Worm (Caenorhabditis elegans): ENCODE data around the gene F58H1.7.

The F58H1.7 gene

ce11 chrV:11945429-11945828 is 19.2 kb downstream of the F58H1.7 start:
- no peak for TF ChIP-seq egl-27 (tag; optimal IDR thresholded peaks at IDR 0.05)

ce11 chrV:11943737-11944136 is 20.9 kb downstream of the F58H1.7 start:
- no peak for TF ChIP-seq lin-39 (tag; optimal IDR thresholded peaks at IDR 0.05)
- TF ChIP-seq nhr-129 (tag; optimal IDR thresholded peaks at IDR 0.05): no peak
- no peak for TF ChIP-seq lin-11 (tag; optimal IDR thresholded peaks at IDR 0.05)
- no peak for TF ChIP-seq unc-62 (GFP tag; optimal IDR thresholded peaks at IDR 0.05)
- no peak for TF ChIP-seq elt-1 (tag; optimal IDR thresholded peaks at IDR 0.05)
- TF ChIP-seq sma-3 (GFP tag; optimal IDR thresholded peaks at IDR 0.05): no peak
- no peak for TF ChIP-seq nhr-237 (tag; optimal IDR thresholded peaks at IDR 0.05)
- no peak for TF ChIP-seq blmp-1 (tag; optimal IDR thresholded peaks at IDR 0.05; ENCODE audit: insufficient read depth)
- TF ChIP-seq ztf-11 (tag; optimal IDR thresholded peaks at IDR 0.05): no peak
- no peak for TF ChIP-seq dmd-4 (tag; optimal IDR thresholded peaks at IDR 0.05)
- no peak for TF ChIP-seq fos-1 (tag; optimal IDR thresholded peaks at IDR 0.05)
- TF ChIP-seq gmeb-1 (tag; optimal IDR thresholded peaks at IDR 0.05): no peak
- TF ChIP-seq alr-1 (tag; optimal IDR thresholded peaks at IDR 0.05): no peak
- no peak for TF ChIP-seq mab-5 (tag; optimal IDR thresholded peaks at IDR 0.05)
- no peak for TF ChIP-seq snpc-4 (tag; optimal IDR thresholded peaks at IDR 0.05)
- no peak for TF ChIP-seq nhr-23 (tag; optimal IDR thresholded peaks at IDR 0.05)
- TF ChIP-seq nhr-12 (tag; optimal IDR thresholded peaks at IDR 0.05): no peak

ce11 chrV:11942325-11942724 is 22.3 kb downstream of the F58H1.7 start, which contains the start of gene F58H1.6:
Gene F58H1.6, plus strand, starts transcription at chrV:11942625.
- TF ChIP-seq nhr-23 (tag; optimal IDR thresholded peaks at IDR 0.05) (no peak), nhr-12 (tag; optimal IDR thresholded peaks at IDR 0.05) (no peak)

- TF ChIP-seq peb-1 (tag; optimal IDR thresholded peaks at IDR 0.05) (no peak), ceh-16 (tag; optimal IDR thresholded peaks at IDR 0.05) (no peak), alr-1 (tag; optimal IDR thresholded peaks at IDR 0.05) (no peak), ztf-4 (tag; optimal IDR thresholded peaks at IDR 0.05) (no peak), sma-3 (GFP tag; optimal IDR thresholded peaks at IDR 0.05) (no peak), skn-1 (tag; optimal IDR thresholded peaks at IDR 0.05) (peak; percentile 51), ztf-1 (GFP tag; conservative IDR thresholded peaks at IDR 0.05) (no peak), C34F6.9 (tag; optimal IDR thresholded peaks at IDR 0.05) (no peak), elt-1 (tag; optimal IDR thresholded peaks at IDR 0.05) (no peak), R02D3.7 (tag; optimal IDR thresholded peaks at IDR 0.05) (no peak), blmp-1 (tag; optimal IDR thresholded peaks at IDR 0.05; ENCODE audit: insufficient read depth) (no peak), nhr-77 (tag; optimal IDR thresholded peaks at IDR 0.05) (no peak), lin-13 (GFP tag; optimal IDR thresholded peaks at IDR 0.05) (no peak), ZK546.5 (tag; optimal IDR thresholded peaks at IDR 0.05) (no peak), mbf-1 (tag; optimal IDR thresholded peaks at IDR 0.05) (no peak), crh-2 (tag; optimal IDR thresholded peaks at IDR 0.05) (peak; percentile 61), ztf-11 (tag; optimal IDR thresholded peaks at IDR 0.05) (no peak), elt-3 (tag; optimal IDR thresholded peaks at IDR 0.05) (no peak), sma-9 (GFP tag; optimal IDR thresholded peaks at IDR 0.05) (peak; percentile 57), sma-9 (tag; optimal IDR thresholded peaks at IDR 0.05) (no peak), lsy-2 (tag; optimal IDR thresholded peaks at IDR 0.05) (no peak), mdl-1 (tag; optimal IDR thresholded peaks at IDR 0.05) (no peak), lin-11 (tag; optimal IDR thresholded peaks at IDR 0.05) (no peak), sem-4 (tag; optimal IDR thresholded peaks at IDR 0.05) (no peak), nhr-6 (tag; optimal IDR thresholded peaks at IDR 0.05) (no peak), mab-5 (tag; optimal IDR thresholded peaks at IDR 0.05) (no peak), nhr-129 (tag; optimal IDR thresholded peaks at IDR 0.05) (no peak), nhr-12 (tag; optimal IDR thresholded peaks at IDR 0.05) (no peak), nhr-11 (tag; optimal IDR thresholded peaks at IDR 0.05) (no peak), ceh-82 (tag; optimal IDR thresholded peaks at IDR 0.05) (no peak), dmd-4 (tag; optimal IDR thresholded peaks at IDR 0.05) (no peak), aly-2 (tag; optimal IDR thresholded peaks at IDR 0.05) (no peak), nhr-237 (tag; optimal IDR thresholded peaks at IDR 0.05) (no peak), unc-55 (GFP tag; optimal IDR thresholded peaks at IDR 0.05) (no peak), nhr-10 (tag; optimal IDR thresholded peaks at IDR 0.05) (no peak), nhr-25 (tag; optimal IDR thresholded peaks at IDR 0.05) (no peak), snpc-4 (tag; optimal IDR thresholded peaks at IDR 0.05) (no peak), zag-1 (tag; optimal IDR thresholded peaks at IDR 0.05) (no peak), unc-62 (GFP tag; optimal IDR thresholded peaks at IDR 0.05) (no peak), F13H6.1 (tag; optimal IDR thresholded peaks at IDR 0.05) (peak; percentile 70), Y55F3AM.14 (GFP tag; optimal IDR thresholded peaks at IDR 0.05) (no peak), unc-39 (tag; optimal IDR thresholded peaks at IDR 0.05) (no peak), gmeb-1 (tag; optimal IDR thresholded peaks at IDR 0.05) (peak; percentile 51), egl-27 (tag; optimal IDR thresholded peaks at IDR 0.05) (no peak), nhr-23 (tag; optimal IDR thresholded peaks at IDR 0.05) (no peak), ama-1 (optimal IDR thresholded peaks at IDR 0.05) (no peak)
Observed at ce11 chrV:11941664-11942063, 23.0 kb downstream of the F58H1.7 start.
